Fruit fly (Drosophila melanogaster) whole organism, embryonic: ENCODE results near the gene CG6236.
A peak's percentile ranks its signal among the peaks of the same experiment; 100 is the strongest.

Experiments
- Antp ChIP-seq: fragments of 200-800 bp; sonication (Bioruptor generic); optimal IDR thresholded peaks from 3 replicates; lab custom pipeline; 2016; ENCODE audit warnings: missing biosample characterization, missing genetic modification characterization
- BEAF-32 ChIP-seq: fragments of 200-800 bp; sonication (Bioruptor generic); optimal IDR thresholded peaks from 3 replicates; lab custom pipeline; 2017; ENCODE audit warnings: missing biosample characterization, missing genetic modification characterization, mild to moderate bottlenecking, moderate library complexity, missing genetic modification reagents
- Bteb2 ChIP-seq: fragments of 200-800 bp; sonication (Bioruptor generic); optimal IDR thresholded peaks from 2 replicates; lab custom pipeline; 2016; ENCODE audit warnings: missing biosample characterization, missing genetic modification characterization
- CG1529 ChIP-seq: fragments of 200-800 bp; sonication (Bioruptor generic); optimal IDR thresholded peaks from 3 replicates; lab custom pipeline; 2018; ENCODE audit warnings: missing biosample characterization, missing genetic modification characterization
- CG17361 ChIP-seq: fragments of 200-800 bp; sonication (Bioruptor generic); IDR thresholded peaks from 3 replicates; pipeline ENCODE4 v1.3.6; 2022; ENCODE audit warnings: missing biosample characterization, missing genetic modification characterization
- CG17568 ChIP-seq: fragments of 200-800 bp; sonication (Bioruptor generic); optimal IDR thresholded peaks from 2 replicates; lab custom pipeline; 2018; ENCODE audit warnings: missing biosample characterization, mild to moderate bottlenecking, missing genetic modification characterization, moderate library complexity
- CG2889 ChIP-seq: fragments of 200-800 bp; sonication (Bioruptor generic); IDR thresholded peaks from 3 replicates; pipeline ENCODE4 v1.3.6; 2022; ENCODE audit warnings: missing biosample characterization, missing genetic modification characterization
- CG30403 ChIP-seq: fragments of 200-800 bp; sonication (Bioruptor generic); optimal IDR thresholded peaks from 3 replicates; lab custom pipeline; 2016; ENCODE audit warnings: missing biosample characterization, missing genetic modification characterization
- CG33213 ChIP-seq: fragments of 200-800 bp; sonication (Bioruptor generic); optimal IDR thresholded peaks from 3 replicates; lab custom pipeline; 2016; ENCODE audit warnings: missing biosample characterization, missing genetic modification characterization
- CG43689 ChIP-seq: fragments of 200-800 bp; sonication (Bioruptor generic); IDR thresholded peaks from 2 replicates; pipeline ENCODE4 v1.3.6; 2022; ENCODE audit warnings: missing biosample characterization, missing genetic modification characterization
- CG4707 ChIP-seq: fragments of 200-800 bp; sonication (Bioruptor generic); optimal IDR thresholded peaks from 2 replicates; lab custom pipeline; 2018; ENCODE audit warnings: missing biosample characterization, mild to moderate bottlenecking, missing genetic modification characterization, moderate library complexity
- CG5180 ChIP-seq: fragments of 200-800 bp; sonication (Bioruptor generic); optimal IDR thresholded peaks from 3 replicates; lab custom pipeline; 2017; ENCODE audit warnings: missing biosample characterization, missing genetic modification characterization, mild to moderate bottlenecking, moderate library complexity, missing genetic modification reagents
- CG7839 ChIP-seq: fragments of 200-800 bp; sonication (Bioruptor generic); optimal IDR thresholded peaks from 3 replicates; lab custom pipeline; 2018; ENCODE audit warnings: missing biosample characterization, mild to moderate bottlenecking, missing genetic modification characterization, moderate library complexity
- CG8944 ChIP-seq: fragments of 200-800 bp; sonication (Bioruptor generic); optimal IDR thresholded peaks from 3 replicates; lab custom pipeline; 2016; ENCODE audit warnings: missing biosample characterization, missing genetic modification characterization
- CG9609 ChIP-seq: fragments of 200-800 bp; sonication (Bioruptor generic); optimal IDR thresholded peaks from 3 replicates; lab custom pipeline; 2016; ENCODE audit warnings: missing biosample characterization, missing genetic modification characterization
- CG9876 ChIP-seq: fragments of 200-800 bp; sonication (Bioruptor generic); optimal IDR thresholded peaks from 2 replicates; lab custom pipeline; 2016; ENCODE audit warnings: missing biosample characterization, missing genetic modification characterization
- CrebB ChIP-seq: fragments of 200-800 bp; sonication (Bioruptor generic); optimal IDR thresholded peaks from 3 replicates; lab custom pipeline; 2018; ENCODE audit warnings: missing biosample characterization, mild to moderate bottlenecking, missing genetic modification characterization
- Dek ChIP-seq: fragments of 200-800 bp; sonication (Bioruptor generic); optimal IDR thresholded peaks from 3 replicates; lab custom pipeline; 2019; ENCODE audit warnings: missing biosample characterization, mild to moderate bottlenecking, missing genetic modification characterization, moderate library complexity
- Dip2 ChIP-seq: fragments of 200-800 bp; sonication (Bioruptor generic); IDR thresholded peaks from 2 replicates; pipeline ENCODE4 v1.3.6; 2022; ENCODE audit warnings: missing biosample characterization, missing genetic modification characterization
- E2f1 ChIP-seq: fragments of 200-800 bp; sonication (Bioruptor generic); IDR thresholded peaks from 2 replicates; pipeline ENCODE4 v1.3.6; 2022; ENCODE audit warnings: missing biosample characterization, missing genetic modification characterization
- Fer1 ChIP-seq: fragments of 200-800 bp; sonication (Bioruptor generic); optimal IDR thresholded peaks from 2 replicates; lab custom pipeline; 2017; ENCODE audit warnings: missing biosample characterization, mild to moderate bottlenecking, missing genetic modification characterization
- Gsc ChIP-seq: fragments of 200-800 bp; sonication (Bioruptor generic); IDR thresholded peaks from 2 replicates; pipeline ENCODE4 v1.3.6; 2022; ENCODE audit warnings: missing biosample characterization, missing genetic modification characterization
- H2.0 ChIP-seq: fragments of 200-800 bp; sonication (Bioruptor generic); IDR thresholded peaks from 2 replicates; pipeline ENCODE4 v1.3.6; 2022; ENCODE audit warnings: missing biosample characterization, missing genetic modification characterization
- Hmx ChIP-seq: fragments of 200-800 bp; sonication (Bioruptor generic); optimal IDR thresholded peaks from 2 replicates; lab custom pipeline; 2016; ENCODE audit warnings: missing biosample characterization, missing genetic modification characterization
- Lhr ChIP-seq: fragments of 200-800 bp; sonication (Bioruptor generic); optimal IDR thresholded peaks from 3 replicates; lab custom pipeline; 2017; ENCODE audit warnings: mild to moderate bottlenecking, missing biosample characterization, missing genetic modification reagents, missing genetic modification characterization
- MESR4 ChIP-seq: fragments of 200-800 bp; sonication (Bioruptor generic); optimal IDR thresholded peaks from 2 replicates; lab custom pipeline; 2018; ENCODE audit warnings: missing biosample characterization, mild to moderate bottlenecking, missing genetic modification characterization, moderate library complexity
- Rx ChIP-seq: fragments of 200-800 bp; sonication (Bioruptor generic); IDR thresholded peaks from 2 replicates; pipeline ENCODE4 v1.3.6; 2022; ENCODE audit warnings: missing biosample characterization, missing genetic modification characterization
- Scr ChIP-seq: fragments of 200-800 bp; sonication (Bioruptor generic); IDR thresholded peaks from 2 replicates; pipeline ENCODE4 v1.3.6; 2022; ENCODE audit warnings: missing biosample characterization, missing genetic modification characterization; ENCODE audit not compliant: partially characterized antibody
- Sry-β ChIP-seq: fragments of 200-800 bp; sonication (Bioruptor generic); optimal IDR thresholded peaks from 2 replicates; lab custom pipeline; 2018; ENCODE audit warnings: missing biosample characterization, mild to moderate bottlenecking, missing genetic modification characterization, moderate library complexity
- Ssrp ChIP-seq: fragments of 200-800 bp; sonication (Bioruptor generic); optimal IDR thresholded peaks from 2 replicates; lab custom pipeline; 2018; ENCODE audit warnings: missing biosample characterization, mild to moderate bottlenecking, missing genetic modification characterization, moderate library complexity
- Taf1 ChIP-seq: fragments of 200-800 bp; sonication (Bioruptor generic); IDR thresholded peaks from 2 replicates; pipeline ENCODE4 v1.3.6; 2022; ENCODE audit warnings: missing biosample characterization, missing genetic modification characterization
- YL-1 ChIP-seq: fragments of 200-800 bp; sonication (Bioruptor generic); optimal IDR thresholded peaks from 3 replicates; lab custom pipeline; 2017; ENCODE audit warnings: missing biosample characterization, mild to moderate bottlenecking, missing genetic modification characterization
- bcd ChIP-seq: fragments of 200-800 bp; sonication (Bioruptor generic); optimal IDR thresholded peaks from 2 replicates; lab custom pipeline; 2017; ENCODE audit warnings: missing biosample characterization, mild to moderate bottlenecking, missing genetic modification characterization
- cg ChIP-seq: fragments of 200-800 bp; sonication (Bioruptor generic); optimal IDR thresholded peaks from 3 replicates; lab custom pipeline; 2019; ENCODE audit warnings: missing biosample characterization, mild to moderate bottlenecking, missing genetic modification characterization, moderate library complexity
- hbn ChIP-seq: fragments of 200-800 bp; sonication (Bioruptor generic); IDR thresholded peaks from 2 replicates; pipeline ENCODE4 v1.3.6; 2022; ENCODE audit warnings: missing biosample characterization, missing genetic modification characterization; ENCODE audit not compliant: partially characterized antibody
- kni ChIP-seq: fragments of 200-800 bp; sonication (Bioruptor generic); optimal IDR thresholded peaks from 3 replicates; lab custom pipeline; 2017; ENCODE audit warnings: mild to moderate bottlenecking, missing biosample characterization, missing genetic modification reagents, missing genetic modification characterization
- nau ChIP-seq: fragments of 200-800 bp; sonication (Bioruptor generic); optimal IDR thresholded peaks from 3 replicates; lab custom pipeline; 2017; ENCODE audit warnings: missing biosample characterization, mild to moderate bottlenecking, missing genetic modification characterization, missing genetic modification reagents
- oc ChIP-seq: fragments of 200-800 bp; sonication (Bioruptor generic); optimal IDR thresholded peaks from 2 replicates; lab custom pipeline; 2018; ENCODE audit warnings: missing biosample characterization, mild to moderate bottlenecking, missing genetic modification characterization, moderate library complexity
- pnt ChIP-seq: fragments of 200-800 bp; sonication (Bioruptor generic); optimal IDR thresholded peaks from 3 replicates; lab custom pipeline; 2016; ENCODE audit warnings: missing biosample characterization, missing genetic modification characterization
- row ChIP-seq: fragments of 200-800 bp; sonication (Bioruptor generic); IDR thresholded peaks from 3 replicates; pipeline ENCODE4 v1.3.6; 2022; ENCODE audit warnings: missing biosample characterization, missing genetic modification characterization
- toy ChIP-seq: fragments of 200-800 bp; sonication (Bioruptor generic); IDR thresholded peaks from 2 replicates; pipeline ENCODE4 v1.3.6; 2022; ENCODE audit warnings: missing biosample characterization, missing genetic modification characterization
- zf30C ChIP-seq: fragments of 200-800 bp; sonication (Bioruptor generic); optimal IDR thresholded peaks from 3 replicates; lab custom pipeline; 2018; ENCODE audit warnings: missing biosample characterization, mild to moderate bottlenecking, missing genetic modification characterization

CG6236 gene

dm6 chr3R:15277926-15278869 lies 49.9 kb downstream of the CG6236 start, which contains the start of the genes MRG15 and Tm1 (continued):
- TF ChIP-seq CG2889 = no peak
- no peak for TF ChIP-seq Hmx (GFP tag; lab: Kevin White, UChicago)
- TF ChIP-seq CG9876 (GFP tag; lab: Kevin White, UChicago) = no peak
- no peak for TF ChIP-seq Sry-β (GFP tag; lab: Kevin White, UChicago)
- TF ChIP-seq Antp (GFP tag; lab: Kevin White, UChicago) = no peak
- no peak for TF ChIP-seq pnt (GFP tag; lab: Kevin White, UChicago)
- TF ChIP-seq CG7839 = no peak
- TF ChIP-seq nau = no peak
- TF ChIP-seq CG43689 (GFP tag; lab: Robert Waterston, UW) = no peak
- no peak for TF ChIP-seq Rx
- no peak for TF ChIP-seq CG33213
- TF ChIP-seq Dip2 = no peak
- TF ChIP-seq YL-1 (GFP tag; lab: Kevin White, UChicago) = peak; percentile 50
- no peak for TF ChIP-seq H2.0 (GFP tag; lab: Robert Waterston, UW)
- TF ChIP-seq cg = no peak
- TF ChIP-seq CG4707 (GFP tag; lab: Kevin White, UChicago) = no peak
- no peak for TF ChIP-seq CrebB (tag; lab: Kevin White, UChicago)
- no peak for TF ChIP-seq Gsc
- TF ChIP-seq Bteb2 (GFP tag; lab: Kevin White, UChicago) = no peak
- no peak for TF ChIP-seq CG1529 (GFP tag; lab: Kevin White, UChicago)
- TF ChIP-seq BEAF-32 (GFP tag; lab: Kevin White, UChicago) = peak; percentile 78
- TF ChIP-seq hbn (GFP tag; lab: Robert Waterston, UW) = peak; percentile 59; the same call in 1 of the 2 replicates
- no peak for TF ChIP-seq E2f1 (GFP tag; lab: Robert Waterston, UW)
- TF ChIP-seq CG30403 (GFP tag; lab: Kevin White, UChicago) = no peak
- no peak for TF ChIP-seq CG17568
- TF ChIP-seq Ssrp (tag; lab: Kevin White, UChicago) = no peak
- peak; percentile 49 for TF ChIP-seq MESR4 (GFP tag; lab: Kevin White, UChicago)
- TF ChIP-seq CG5180 (GFP tag; lab: Kevin White, UChicago) = no peak
- TF ChIP-seq bcd (GFP tag; lab: Kevin White, UChicago) = no peak
- no peak for TF ChIP-seq Dek (tag; lab: Kevin White, UChicago)
- TF ChIP-seq Lhr (GFP tag; lab: Kevin White, UChicago) = no peak
- TF ChIP-seq toy (GFP tag; lab: Robert Waterston, UW) = no peak
- TF ChIP-seq CG17361 (GFP tag; lab: Robert Waterston, UW) = 0 out of 3 replicates have a peak, but pooled peaks have one; percentile 10
- TF ChIP-seq oc (tag; lab: Kevin White, UChicago) = no peak
- no peak for TF ChIP-seq CG9609
- TF ChIP-seq CG8944 (GFP tag; lab: Kevin White, UChicago) = no peak
- no peak for TF ChIP-seq Taf1 (GFP tag; lab: Robert Waterston, UW)
- peak; percentile 2 for TF ChIP-seq Fer1 (GFP tag; lab: Kevin White, UChicago)
- TF ChIP-seq kni (GFP tag; lab: Kevin White, UChicago) = no peak
- peak; percentile 73 for TF ChIP-seq Scr (GFP tag; lab: Robert Waterston, UW)
- peak; percentile 39; the same call in 2 of the 3 replicates for TF ChIP-seq row (GFP tag; lab: Robert Waterston, UW)
- no peak for TF ChIP-seq zf30C (GFP tag; lab: Kevin White, UChicago)
- TF ChIP-seq, all 482 proteins: peak for 82
